Worm (Caenorhabditis elegans) whole organism, L4/young adult: ENCODE results near the gene sfxn-2.

Source experiments
- dao-5 ChIP-seq: sonication (generic microtip); optimal IDR thresholded peaks from 2 replicates; lab custom pipeline; 2016; ENCODE audit warnings: missing genotype, missing genetic modification characterization, moderate library complexity, missing compliant biosample characterization
- him-1 ChIP-seq: sonication (generic microtip); optimal IDR thresholded peaks from 2 replicates; lab custom pipeline; 2016; ENCODE audit warnings: missing genotype, missing genetic modification reagents, missing genetic modification characterization, missing compliant biosample characterization

DNA sequence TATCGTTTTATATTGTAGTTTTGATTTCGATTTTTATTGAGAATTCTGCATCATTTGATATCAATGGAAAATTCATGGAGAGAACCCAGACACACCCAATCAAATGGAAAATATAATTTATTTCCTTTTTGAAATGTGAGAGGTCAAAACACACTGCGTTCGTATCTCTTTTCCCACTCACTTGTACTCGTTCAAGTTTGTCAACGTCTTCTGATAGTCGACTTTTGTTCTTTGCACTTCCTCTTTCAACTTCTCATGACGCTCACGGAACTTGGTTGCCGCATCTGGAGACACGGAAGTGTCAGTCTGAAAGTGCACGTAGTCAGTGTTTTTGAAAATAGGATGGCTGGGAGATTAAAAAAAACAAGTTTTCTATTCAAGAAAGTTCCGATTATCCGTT lies 32.2 kb upstream of the sfxn-2 start:
- TF ChIP-seq him-1 = no peak
- TF ChIP-seq dao-5 (tag; lab: Kevin White, UChicago) = no peak
